Worm (Caenorhabditis elegans) whole organism, L3 larva: ENCODE measurements around the gene C04C11.25.

Experiments
- mdl-1 ChIP-seq: fragments of 150-350 bp; optimal IDR thresholded peaks from 2 replicates; lab custom pipeline; 2014; ENCODE audit warnings: missing biosample characterization, missing genetic modification characterization
- mml-1 ChIP-seq: fragments of 150-350 bp; sonication (generic microtip); optimal IDR thresholded peaks from 3 replicates; lab custom pipeline; 2014; ENCODE audit warnings: missing biosample characterization, missing genetic modification characterization
- nfya-1 ChIP-seq: sonication (generic microtip); optimal IDR thresholded peaks from 2 replicates; lab custom pipeline; 2017; ENCODE audit warnings: missing genetic modification characterization, mild to moderate bottlenecking, missing compliant biosample characterization, antibody characterized with exemption, moderate library complexity; ENCODE audit not compliant: insufficient read depth
- nhr-12 ChIP-seq: fragments of 150-350 bp; optimal IDR thresholded peaks from 2 replicates; lab custom pipeline; 2014; ENCODE audit warnings: missing biosample characterization, missing genetic modification characterization
- snpc-4 ChIP-seq: fragments of 150-350 bp; optimal IDR thresholded peaks from 2 replicates; lab custom pipeline; 2014; ENCODE audit warnings: missing biosample characterization, missing genetic modification characterization
- ztf-4 ChIP-seq: fragments of 150-350 bp; optimal IDR thresholded peaks from 2 replicates; lab custom pipeline; 2014; ENCODE audit warnings: missing biosample characterization, missing genetic modification characterization

ce11 chrX:13986307-13986706 is 29.0 kb downstream of the C04C11.25 start, which contains the start of gene irld-24:
- TF ChIP-seq nhr-12 (tag; lab: Kevin White, UChicago) (no peak), mdl-1 (no peak), nfya-1 (tag; lab: Kevin White, UChicago) (no peak), ztf-4 (no peak), snpc-4 (tag; lab: Kevin White, UChicago) (no peak), mml-1 (tag; lab: Kevin White, UChicago) (no peak)
